Fruit fly (Drosophila melanogaster): ENCODE measurements around the gene CG9902.
A peak's percentile ranks its signal among the peaks of the same experiment; 100 is the strongest.

The CG9902 gene

dm6 chrX:16579978-16580377 is 32.7 kb upstream of the CG9902 start:
- TF ChIP-seq Lpt (GFP tag; optimal IDR thresholded peaks at IDR 0.05) = no peak
- peak; percentile 21 for TF ChIP-seq CG6276 (GFP tag; optimal IDR thresholded peaks at IDR 0.05)
- no peak for TF ChIP-seq CG31627 (GFP tag; optimal IDR thresholded peaks at IDR 0.05)
- no peak for TF ChIP-seq dac (GFP tag; optimal IDR thresholded peaks at IDR 0.05)
- no peak for TF ChIP-seq spab (GFP tag; optimal IDR thresholded peaks at IDR 0.05)
- TF ChIP-seq Blimp-1 (GFP tag; optimal IDR thresholded peaks at IDR 0.05) = no peak
- no peak for TF ChIP-seq CG8119 (GFP tag; IDR thresholded peaks at IDR 0.05)
- peak; percentile 51 for TF ChIP-seq Eip78C (GFP tag)
- TF ChIP-seq cyc (GFP tag; optimal IDR thresholded peaks at IDR 0.05) = peak; percentile 4
- TF ChIP-seq OdsH (GFP tag; optimal IDR thresholded peaks at IDR 0.05) = peak; percentile 46
- peak; percentile 1 for TF ChIP-seq Smox (GFP tag; optimal IDR thresholded peaks at IDR 0.05)
- no peak for TF ChIP-seq Sox15 (GFP tag; optimal IDR thresholded peaks at IDR 0.05)
- TF ChIP-seq Eip93F (GFP tag; optimal IDR thresholded peaks at IDR 0.05) = no peak
- peak; percentile 16 for TF ChIP-seq acj6 (GFP tag; optimal IDR thresholded peaks at IDR 0.05)
- TF ChIP-seq CG15336 (GFP tag; IDR thresholded peaks at IDR 0.05) = no peak
- TF ChIP-seq CG34406 (GFP tag; optimal IDR thresholded peaks at IDR 0.05) = peak; percentile 19
- TF ChIP-seq CG11902 (GFP tag; optimal IDR thresholded peaks at IDR 0.05) = no peak
- TF ChIP-seq CG16779 (tag; optimal IDR thresholded peaks at IDR 0.05) = no peak
- no peak for TF ChIP-seq fkh (GFP tag; optimal IDR thresholded peaks at IDR 0.05)
- no peak for TF ChIP-seq salr (GFP tag; optimal IDR thresholded peaks at IDR 0.05)
- no peak for TF ChIP-seq Met (GFP tag; optimal IDR thresholded peaks at IDR 0.05)
- TF ChIP-seq Ets96B (tag; optimal IDR thresholded peaks at IDR 0.05) = no peak
- no peak for TF ChIP-seq fd59A (GFP tag; optimal IDR thresholded peaks at IDR 0.05)
- TF ChIP-seq lz (GFP tag; optimal IDR thresholded peaks at IDR 0.05) = no peak
- TF ChIP-seq Hr39 (GFP tag; optimal IDR thresholded peaks at IDR 0.05) = no peak
- TF ChIP-seq CG6163 (GFP tag; IDR thresholded peaks at IDR 0.05) = no peak
- peak; percentile 6 for TF ChIP-seq CG6792 (GFP tag; optimal IDR thresholded peaks at IDR 0.05)
- TF ChIP-seq CG8319 (GFP tag; optimal IDR thresholded peaks at IDR 0.05) = no peak
- peak; percentile 43 for TF ChIP-seq Hr4 (GFP tag; optimal IDR thresholded peaks at IDR 0.05)
- TF ChIP-seq CG1621 (tag; optimal IDR thresholded peaks at IDR 0.05) = no peak
- TF ChIP-seq Hr38 (GFP tag; optimal IDR thresholded peaks at IDR 0.05) = no peak
- TF ChIP-seq CG7368 (GFP tag; optimal IDR thresholded peaks at IDR 0.05) = no peak
- no peak for TF ChIP-seq Sox102F (GFP tag; optimal IDR thresholded peaks at IDR 0.05)
- no peak for TF ChIP-seq net (GFP tag; optimal IDR thresholded peaks at IDR 0.05)
- TF ChIP-seq CG4318 (GFP tag; optimal IDR thresholded peaks at IDR 0.05) = peak; percentile 27
- peak; percentile 33 for TF ChIP-seq svp (GFP tag)
- TF ChIP-seq Ets21C (GFP tag; optimal IDR thresholded peaks at IDR 0.05) = no peak
- no peak for TF ChIP-seq vri (GFP tag; optimal IDR thresholded peaks at IDR 0.05)
- no peak for TF ChIP-seq CG6854 (GFP tag; optimal IDR thresholded peaks at IDR 0.05)
- TF ChIP-seq CG11762 (GFP tag; optimal IDR thresholded peaks at IDR 0.05; ENCODE audit: insufficient read depth) = no peak
- no peak for TF ChIP-seq CG9139 (GFP tag; optimal IDR thresholded peaks at IDR 0.05)
- peak; percentile 18 for TF ChIP-seq topi (GFP tag; optimal IDR thresholded peaks at IDR 0.05)
- peak; percentile 29 for TF ChIP-seq Eip75B (GFP tag; optimal IDR thresholded peaks at IDR 0.05)
- TF ChIP-seq CG11294 (GFP tag; IDR thresholded peaks at IDR 0.05) = no peak
- peak; percentile 25 for TF ChIP-seq CG8632 (GFP tag; optimal IDR thresholded peaks at IDR 0.05)
- peak; percentile 25 for TF ChIP-seq achi (GFP tag; optimal IDR thresholded peaks at IDR 0.05)
- peak; percentile 61 for TF ChIP-seq CG32006 (GFP tag; optimal IDR thresholded peaks at IDR 0.05)
- peak; percentile 19 for TF ChIP-seq esn (GFP tag; optimal IDR thresholded peaks at IDR 0.05)
- peak; percentile 11; the same call in 1 of the 2 replicates for TF ChIP-seq Gug (GFP tag; IDR thresholded peaks at IDR 0.05)
- peak; percentile 33 for TF ChIP-seq CG10669 (GFP tag; optimal IDR thresholded peaks at IDR 0.05)
- TF ChIP-seq CG3919 (GFP tag; optimal IDR thresholded peaks at IDR 0.05) = no peak
- no peak for TF ChIP-seq Sox14 (GFP tag; optimal IDR thresholded peaks at IDR 0.05)
- TF ChIP-seq ss (GFP tag; optimal IDR thresholded peaks at IDR 0.05) = peak in 1 of 2 experiments; percentile 23

Data from whole organism, prepupa.